2 worm cellular contexts compared by ENCODE assay signal in genomic region chrIV:5659461-5659860, ce11.
TF ChIP-seq lines count a peak whose summit lies in the region.

No protein-coding gene starts in this region.

TF ChIP-seq in whole organism, L3 larva, 47 proteins besides CTCF, POLR2A, EP300 and RAD21 (continued from another document):
- TF ChIP-seq egl-5 (tag; optimal IDR thresholded peaks at IDR 0.05; lab: Kevin White, UChicago) (no peak), elt-3 (tag; optimal IDR thresholded peaks at IDR 0.05; lab: Kevin White, UChicago) (no peak), daf-12 (tag; optimal IDR thresholded peaks at IDR 0.05; lab: Kevin White, UChicago) (no peak), nhr-76 (tag; optimal IDR thresholded peaks at IDR 0.05; lab: Kevin White, UChicago) (no peak), ztf-11 (tag; optimal IDR thresholded peaks at IDR 0.05; lab: Kevin White, UChicago) (no peak), ceh-28 (tag; optimal IDR thresholded peaks at IDR 0.05; lab: Kevin White, UChicago) (no peak), lsy-12 (tag; optimal IDR thresholded peaks at IDR 0.05; lab: Kevin White, UChicago) (no peak), zag-1 (tag; optimal IDR thresholded peaks at IDR 0.05; lab: Kevin White, UChicago) (no peak), unc-62 (GFP tag; optimal IDR thresholded peaks at IDR 0.05; lab: Kevin White, UChicago) (no peak), ztf-4 (tag; optimal IDR thresholded peaks at IDR 0.05; lab: Kevin White, UChicago) (no peak), nhr-43 (tag; optimal IDR thresholded peaks at IDR 0.05; lab: Kevin White, UChicago; ENCODE audit: poor library complexity, severe bottlenecking) (no peak), lin-15B (tag; optimal IDR thresholded peaks at IDR 0.05; lab: Kevin White, UChicago) (no peak), jun-1 (tag; optimal IDR thresholded peaks at IDR 0.05; lab: Kevin White, UChicago) (peak; percentile 58), nhr-77 (tag; optimal IDR thresholded peaks at IDR 0.05; lab: Kevin White, UChicago) (no peak), hmg-11 (tag; optimal IDR thresholded peaks at IDR 0.05; lab: Kevin White, UChicago) (no peak), lin-39 (tag; optimal IDR thresholded peaks at IDR 0.05; lab: Kevin White, UChicago) (no peak), mml-1 (tag; optimal IDR thresholded peaks at IDR 0.05; lab: Kevin White, UChicago) (no peak), nhr-25 (tag; optimal IDR thresholded peaks at IDR 0.05; lab: Kevin White, UChicago) (no peak), sea-2 (GFP tag; optimal IDR thresholded peaks at IDR 0.05; lab: Kevin White, UChicago) (no peak), nhr-237 (tag; optimal IDR thresholded peaks at IDR 0.05; lab: Kevin White, UChicago) (no peak), ama-1 (optimal IDR thresholded peaks at IDR 0.05; lab: Kevin White, UChicago) (no peak), pqm-1 (tag; optimal IDR thresholded peaks at IDR 0.05; lab: Kevin White, UChicago) (peak; percentile 95)

TF ChIP-seq in whole organism, L4 larva, 104 proteins besides CTCF, POLR2A, EP300 and RAD21 (continued from another document):
- TF ChIP-seq ama-1 (optimal IDR thresholded peaks at IDR 0.05; lab: Kevin White, UChicago) (no peak), cey-2 (tag; optimal IDR thresholded peaks at IDR 0.05; lab: Kevin White, UChicago; ENCODE audit: borderline replicate concordance, insufficient read depth) (no peak), nhr-102 (tag; optimal IDR thresholded peaks at IDR 0.05; lab: Kevin White, UChicago) (no peak), zfp-2 (tag; optimal IDR thresholded peaks at IDR 0.05; lab: Kevin White, UChicago) (no peak), dmd-6 (GFP tag; IDR thresholded peaks at IDR 0.05; lab: Robert Waterston, UW) (peak; percentile 90), dmd-8 (GFP tag; IDR thresholded peaks at IDR 0.05; lab: Robert Waterston, UW) (no peak), hmg-1.1 (GFP tag; IDR thresholded peaks at IDR 0.05; lab: Robert Waterston, UW) (0 out of 2 replicates have a peak, but pooled peaks have one; percentile 13), mes-2 (tag; optimal IDR thresholded peaks at IDR 0.05; lab: Kevin White, UChicago; ENCODE audit: poor library complexity, severe bottlenecking) (peak; percentile 47), unc-130 (GFP tag; optimal IDR thresholded peaks at IDR 0.05; lab: Kevin White, UChicago) (no peak), hlh-11 (tag; optimal IDR thresholded peaks at IDR 0.05; lab: Kevin White, UChicago) (peak; percentile 65), nhr-25 (tag; optimal IDR thresholded peaks at IDR 0.05; lab: Kevin White, UChicago; ENCODE audit: borderline replicate concordance, insufficient read depth) (no peak), daf-19 (GFP tag; conservative IDR thresholded peaks at IDR 0.05; lab: Robert Waterston, UW) (no peak), madf-9 (GFP tag; conservative IDR thresholded peaks at IDR 0.05; lab: Robert Waterston, UW) (no peak), ceh-32 (tag; optimal IDR thresholded peaks at IDR 0.05; lab: Kevin White, UChicago; ENCODE audit: poor library complexity) (no peak), nhr-10 (tag; optimal IDR thresholded peaks at IDR 0.05; lab: Kevin White, UChicago) (no peak), rbr-2 (tag; optimal IDR thresholded peaks at IDR 0.05; lab: Kevin White, UChicago) (no peak), unc-62 (GFP tag; optimal IDR thresholded peaks at IDR 0.05 in 1 of 2; lab: Kevin White, UChicago) (peak in 1 of 2 experiments; percentile 53), unc-62 (tag; optimal IDR thresholded peaks at IDR 0.05; lab: Kevin White, UChicago) (no peak), duxl-1 (tag; optimal IDR thresholded peaks at IDR 0.05; lab: Kevin White, UChicago; ENCODE audit: poor library complexity) (no peak), ztf-11 (tag; optimal IDR thresholded peaks at IDR 0.05; lab: Kevin White, UChicago) (no peak), lin-1 (GFP tag; IDR thresholded peaks at IDR 0.05; lab: Robert Waterston, UW) (peak; percentile 82), ces-1 (GFP tag; optimal IDR thresholded peaks at IDR 0.05; lab: Kevin White, UChicago) (no peak), hlh-30 (tag; optimal IDR thresholded peaks at IDR 0.05; lab: Kevin White, UChicago; ENCODE audit: insufficient read depth) (peak; percentile 10), lim-7 (GFP tag; IDR thresholded peaks at IDR 0.05; lab: Robert Waterston, UW) (no peak), ceh-28 (tag; optimal IDR thresholded peaks at IDR 0.05; lab: Kevin White, UChicago) (no peak), ceh-62 (tag; optimal IDR thresholded peaks at IDR 0.05; lab: Kevin White, UChicago) (no peak), daf-16 (GFP tag; optimal IDR thresholded peaks at IDR 0.05; lab: Kevin White, UChicago) (no peak), daf-16 (tag; optimal IDR thresholded peaks at IDR 0.05; lab: Kevin White, UChicago) (peak; percentile 93), nhr-77 (tag; optimal IDR thresholded peaks at IDR 0.05; lab: Kevin White, UChicago) (peak; percentile 26), dve-1 (tag; optimal IDR thresholded peaks at IDR 0.05; lab: Kevin White, UChicago; ENCODE audit: insufficient read depth) (peak; percentile 83), php-3 (GFP tag; IDR thresholded peaks at IDR 0.05; lab: Robert Waterston, UW) (no peak), vab-7 (GFP tag; IDR thresholded peaks at IDR 0.05; lab: Robert Waterston, UW) (no peak), nhr-237 (tag; optimal IDR thresholded peaks at IDR 0.05; lab: Kevin White, UChicago) (no peak)
